Fruit fly (Drosophila melanogaster) whole organism, embryonic: ENCODE results near the gene Root.
A peak's percentile ranks its signal among the peaks of the same experiment; 100 is the strongest.

ENCODE experiments used
- Aef1 ChIP-seq: fragments of 200-800 bp; sonication (Bioruptor generic); IDR thresholded peaks from 3 replicates; pipeline ENCODE4 v1.3.6; 2022; ENCODE audit warnings: missing biosample characterization, missing genetic modification characterization
- Bdp1 ChIP-seq: fragments of 200-800 bp; sonication (Bioruptor generic); optimal IDR thresholded peaks from 3 replicates; lab custom pipeline; 2016; ENCODE audit warnings: missing biosample characterization, missing genetic modification characterization
- CG10366 ChIP-seq: fragments of 200-800 bp; sonication (Bioruptor generic); IDR thresholded peaks from 2 replicates; pipeline ENCODE4 v1.3.6; 2022; ENCODE audit warnings: missing biosample characterization, missing genetic modification characterization
- CG11504 ChIP-seq: fragments of 200-800 bp; sonication (Bioruptor generic); optimal IDR thresholded peaks from 3 replicates; lab custom pipeline; 2019; ENCODE audit warnings: missing biosample characterization, mild to moderate bottlenecking, missing genetic modification characterization, moderate library complexity
- CG11560 ChIP-seq: fragments of 200-800 bp; sonication (Bioruptor generic); IDR thresholded peaks from 3 replicates; pipeline ENCODE4 v1.3.6; 2022; ENCODE audit warnings: missing biosample characterization, missing genetic modification characterization
- CG12219 ChIP-seq: fragments of 200-800 bp; sonication (Bioruptor generic); optimal IDR thresholded peaks from 3 replicates; lab custom pipeline; 2018; ENCODE audit warnings: missing biosample characterization, mild to moderate bottlenecking, missing genetic modification characterization
- CG13424 ChIP-seq: fragments of 200-800 bp; sonication (Bioruptor generic); optimal IDR thresholded peaks from 2 replicates; lab custom pipeline; 2019; ENCODE audit warnings: missing biosample characterization, mild to moderate bottlenecking, missing genetic modification characterization, moderate library complexity
- CG15269 ChIP-seq: fragments of 200-800 bp; sonication (Bioruptor generic); optimal IDR thresholded peaks from 2 replicates; lab custom pipeline; 2018; ENCODE audit warnings: missing biosample characterization, mild to moderate bottlenecking, missing genetic modification characterization, moderate library complexity
- CG15514 ChIP-seq: fragments of 200-800 bp; sonication (Bioruptor generic); optimal IDR thresholded peaks from 3 replicates; lab custom pipeline; 2017; ENCODE audit warnings: missing biosample characterization, missing genetic modification characterization, mild to moderate bottlenecking, moderate library complexity, missing genetic modification reagents
- CG1603 ChIP-seq: fragments of 200-800 bp; sonication (Bioruptor generic); optimal IDR thresholded peaks from 2 replicates; lab custom pipeline; 2019; ENCODE audit warnings: missing biosample characterization, mild to moderate bottlenecking, missing genetic modification characterization, moderate library complexity
- CG18262 ChIP-seq: fragments of 200-800 bp; optimal IDR thresholded peaks from 3 replicates; lab custom pipeline; 2019; ENCODE audit warnings: missing biosample characterization, mild to moderate bottlenecking, missing genetic modification characterization, moderate library complexity
- CG18476 ChIP-seq: fragments of 200-800 bp; sonication (Bioruptor generic); optimal IDR thresholded peaks from 2 replicates; lab custom pipeline; 2016; ENCODE audit warnings: missing biosample characterization, mild to moderate bottlenecking, missing genetic modification characterization
- CG30020 ChIP-seq: fragments of 200-800 bp; optimal IDR thresholded peaks from 2 replicates; lab custom pipeline; 2019; ENCODE audit warnings: missing biosample characterization, mild to moderate bottlenecking, missing genetic modification characterization, moderate library complexity
- CG32772 ChIP-seq: fragments of 200-800 bp; sonication (Bioruptor generic); IDR thresholded peaks from 2 replicates; pipeline ENCODE4 v1.3.6; 2022; ENCODE audit warnings: missing biosample characterization, missing genetic modification characterization
- CG34224 ChIP-seq: fragments of 200-800 bp; sonication (Bioruptor generic); IDR thresholded peaks from 3 replicates; pipeline ENCODE4 v1.3.6; 2022; ENCODE audit warnings: missing biosample characterization, missing genetic modification characterization; ENCODE audit not compliant: partially characterized antibody
- CG34422 ChIP-seq: fragments of 200-800 bp; sonication (Bioruptor generic); IDR thresholded peaks from 3 replicates; pipeline ENCODE4 v1.3.6; 2022; ENCODE audit warnings: missing biosample characterization, missing genetic modification characterization
- CG7271 ChIP-seq: fragments of 200-800 bp; sonication (Bioruptor generic); optimal IDR thresholded peaks from 2 replicates; lab custom pipeline; 2018; ENCODE audit warnings: missing biosample characterization, mild to moderate bottlenecking, missing genetic modification characterization, moderate library complexity
- CG7928 ChIP-seq: fragments of 200-800 bp; sonication (Bioruptor generic); optimal IDR thresholded peaks from 2 replicates; lab custom pipeline; 2017; ENCODE audit warnings: missing biosample characterization, mild to moderate bottlenecking, missing genetic modification characterization
- CG8924 ChIP-seq: fragments of 200-800 bp; optimal IDR thresholded peaks from 3 replicates; lab custom pipeline; 2019; ENCODE audit warnings: missing biosample characterization, mild to moderate bottlenecking, missing genetic modification characterization, moderate library complexity
- CG9876 ChIP-seq: fragments of 200-800 bp; sonication (Bioruptor generic); optimal IDR thresholded peaks from 2 replicates; lab custom pipeline; 2016; ENCODE audit warnings: missing biosample characterization, missing genetic modification characterization
- Fer2 ChIP-seq: fragments of 200-800 bp; sonication (Bioruptor generic); optimal IDR thresholded peaks from 2 replicates; lab custom pipeline; 2018; ENCODE audit warnings: missing biosample characterization, mild to moderate bottlenecking, missing genetic modification characterization, moderate library complexity
- Hr51 ChIP-seq, 2 experiments: fragments of 200-800 bp; sonication (Bioruptor generic); optimal IDR thresholded peaks; 2 replicates in 1 of 2; 3 replicates in 1 of 2; lab custom pipeline; 2016 to 2018; ENCODE audit warnings: missing biosample characterization in 2 of 2, missing genetic modification characterization in 2 of 2, mild to moderate bottlenecking in 1 of 2, moderate library complexity in 1 of 2
- MTF-1 ChIP-seq: fragments of 200-800 bp; sonication (Bioruptor generic); optimal IDR thresholded peaks from 2 replicates; lab custom pipeline; 2018; ENCODE audit warnings: missing biosample characterization, mild to moderate bottlenecking, missing genetic modification characterization, borderline replicate concordance
- Pdp1 ChIP-seq, 2 experiments: fragments of 200-800 bp; sonication (Bioruptor generic); optimal IDR thresholded peaks; 3 replicates each; lab custom pipeline; 2016; ENCODE audit warnings: missing biosample characterization in 2 of 2, missing genetic modification characterization in 2 of 2, mild to moderate bottlenecking in 1 of 2, moderate library complexity in 1 of 2
- Sin3A ChIP-seq: fragments of >200 bp; optimal IDR thresholded peaks from 2 replicates; lab custom pipeline; 2018
- Sox102F ChIP-seq: fragments of 200-800 bp; sonication (Bioruptor generic); optimal IDR thresholded peaks from 2 replicates; lab custom pipeline; 2018; ENCODE audit warnings: missing biosample characterization, mild to moderate bottlenecking, missing genetic modification characterization, moderate library complexity
- Ssrp ChIP-seq: fragments of 200-800 bp; sonication (Bioruptor generic); optimal IDR thresholded peaks from 2 replicates; lab custom pipeline; 2018; ENCODE audit warnings: missing biosample characterization, mild to moderate bottlenecking, missing genetic modification characterization, moderate library complexity
- Taf1 ChIP-seq: fragments of 200-800 bp; sonication (Bioruptor generic); IDR thresholded peaks from 2 replicates; pipeline ENCODE4 v1.3.6; 2022; ENCODE audit warnings: missing biosample characterization, missing genetic modification characterization
- br ChIP-seq: fragments of >200 bp; optimal IDR thresholded peaks from 2 replicates; lab custom pipeline; 2017
- chif ChIP-seq, 2 experiments: fragments of 200-800 bp; sonication (Bioruptor generic); optimal IDR thresholded peaks; 3 replicates each; lab custom pipeline; 2016; ENCODE audit warnings: missing biosample characterization in 2 of 2, missing genetic modification characterization in 2 of 2
- chn ChIP-seq: fragments of 200-800 bp; sonication (Bioruptor generic); optimal IDR thresholded peaks from 2 replicates; lab custom pipeline; 2016; ENCODE audit warnings: missing biosample characterization, missing genetic modification characterization
- ci ChIP-seq: fragments of 200-800 bp; sonication (Bioruptor generic); IDR thresholded peaks from 3 replicates; pipeline ENCODE4 v1.3.6; 2022; ENCODE audit warnings: missing biosample characterization, missing genetic modification characterization
- dimm ChIP-seq: fragments of 200-800 bp; sonication (Bioruptor generic); IDR thresholded peaks from 2 replicates; pipeline ENCODE4 v1.3.6; 2022; ENCODE audit warnings: missing biosample characterization, missing genetic modification characterization
- dysf ChIP-seq: fragments of 200-800 bp; sonication (Bioruptor generic); IDR thresholded peaks from 3 replicates; pipeline ENCODE4 v1.3.6; 2022; ENCODE audit warnings: missing biosample characterization, missing genetic modification characterization
- esg ChIP-seq: fragments of 200-800 bp; sonication (Bioruptor generic); conservative IDR thresholded peaks from 2 replicates; pipeline ENCODE4 v1.3.6; 2022; ENCODE audit warnings: missing biosample characterization, missing genetic modification characterization
- eve ChIP-seq, 2 experiments: fragments of >200 bp; optimal IDR thresholded peaks; 2 replicates each; lab custom pipeline; 2017; ENCODE audit warnings: missing biosample characterization in 2 of 2, missing genetic modification characterization in 2 of 2
- ftz-f1 ChIP-seq: fragments of 200-800 bp; sonication (Bioruptor generic); optimal IDR thresholded peaks from 2 replicates; lab custom pipeline; 2016; ENCODE audit warnings: missing biosample characterization, missing genetic modification characterization
- gem ChIP-seq: fragments of 200-800 bp; sonication (Bioruptor generic); optimal IDR thresholded peaks from 2 replicates; lab custom pipeline; 2019; ENCODE audit warnings: missing biosample characterization, mild to moderate bottlenecking, missing genetic modification characterization, moderate library complexity
- gt ChIP-seq: fragments of 200-800 bp; sonication (Bioruptor generic); IDR thresholded peaks from 2 replicates; pipeline ENCODE4 v1.3.6; 2022; ENCODE audit warnings: missing biosample characterization, missing genetic modification characterization
- her ChIP-seq: fragments of 200-800 bp; sonication (Bioruptor generic); optimal IDR thresholded peaks from 2 replicates; lab custom pipeline; 2016; ENCODE audit warnings: missing biosample characterization, missing genetic modification characterization
- hth ChIP-seq: fragments of >200 bp; optimal IDR thresholded peaks from 2 replicates; lab custom pipeline; 2017; ENCODE audit warnings: inconsistent platforms
- ind ChIP-seq: fragments of 200-800 bp; sonication (Bioruptor generic); optimal IDR thresholded peaks from 3 replicates; lab custom pipeline; 2016; ENCODE audit warnings: missing biosample characterization, missing genetic modification characterization
- inv ChIP-seq: fragments of 200-800 bp; sonication (Bioruptor generic); IDR thresholded peaks from 2 replicates; pipeline ENCODE4 v1.3.6; 2022; ENCODE audit warnings: missing biosample characterization, missing genetic modification characterization; ENCODE audit not compliant: partially characterized antibody
- klu ChIP-seq: fragments of 200-800 bp; sonication (Bioruptor generic); IDR thresholded peaks from 2 replicates; pipeline ENCODE4 v1.3.6; 2022; ENCODE audit warnings: missing biosample characterization, missing genetic modification characterization
- lilli ChIP-seq: fragments of 200-800 bp; sonication (Bioruptor generic); optimal IDR thresholded peaks from 3 replicates; lab custom pipeline; 2016; ENCODE audit warnings: missing biosample characterization, missing genetic modification characterization
- pnt ChIP-seq: fragments of 200-800 bp; sonication (Bioruptor generic); optimal IDR thresholded peaks from 3 replicates; lab custom pipeline; 2016; ENCODE audit warnings: missing biosample characterization, missing genetic modification characterization
- ro ChIP-seq: fragments of 200-800 bp; sonication (Bioruptor generic); IDR thresholded peaks from 2 replicates; pipeline ENCODE4 v1.3.6; 2022; ENCODE audit warnings: missing biosample characterization, missing genetic modification characterization
- row ChIP-seq: fragments of 200-800 bp; sonication (Bioruptor generic); IDR thresholded peaks from 3 replicates; pipeline ENCODE4 v1.3.6; 2022; ENCODE audit warnings: missing biosample characterization, missing genetic modification characterization
- sc ChIP-seq, 3 experiments: fragments of >200 bp in 2 of 3; fragments of 200-800 bp in 1 of 3; sonication (Bioruptor generic) in 1 of 3; optimal IDR thresholded peaks; 2 replicates in 2 of 3; 3 replicates in 1 of 3; lab custom pipeline; 2017; ENCODE audit warnings: mild to moderate bottlenecking in 1 of 3, missing biosample characterization in 1 of 3, missing genetic modification characterization in 1 of 3, missing genetic modification reagents in 1 of 3
- sima ChIP-seq: fragments of 200-800 bp; sonication (Bioruptor generic); optimal IDR thresholded peaks from 2 replicates; lab custom pipeline; 2016; ENCODE audit warnings: missing biosample characterization, missing genetic modification characterization
- twi ChIP-seq: fragments of 200-800 bp; optimal IDR thresholded peaks from 2 replicates; lab custom pipeline; 2019; ENCODE audit warnings: missing biosample characterization, mild to moderate bottlenecking, missing genetic modification characterization, moderate library complexity

Gene Root

dm6 chr3R:24091653-24092052 is 21.4 kb upstream of the Root start (continued):
- no peak for TF ChIP-seq ftz-f1
- no peak for TF ChIP-seq CG30020 (tag; lab: Kevin White, UChicago)
- TF ChIP-seq klu (GFP tag; lab: Robert Waterston, UW): no peak
- no peak for TF ChIP-seq dimm (GFP tag; lab: Robert Waterston, UW)
- no peak for TF ChIP-seq sc (optimal IDR thresholded peaks at IDR 0.05; lab: Kevin White, UChicago)
- TF ChIP-seq sc (GFP tag; optimal IDR thresholded peaks at IDR 0.05; lab: Kevin White, UChicago): no peak
- TF ChIP-seq her (GFP tag; lab: Kevin White, UChicago): no peak
- TF ChIP-seq Aef1 (GFP tag; lab: Robert Waterston, UW): 0 out of 3 replicates have a peak, but pooled peaks have one; percentile 27
- TF ChIP-seq br: no peak
- TF ChIP-seq hth (lab: Kevin White, UChicago): no peak
- no peak for TF ChIP-seq CG7271
- TF ChIP-seq gt (GFP tag; lab: Robert Waterston, UW): no peak
- no peak for TF ChIP-seq CG34422
- TF ChIP-seq esg (GFP tag; lab: Robert Waterston, UW): 0 out of 2 replicates have a peak, but pooled peaks have one; percentile 21
- TF ChIP-seq MTF-1 (GFP tag; lab: Kevin White, UChicago): no peak
- no peak for TF ChIP-seq CG8924
- peak; percentile 59; the same call in 2 of the 3 replicates for TF ChIP-seq row (GFP tag; lab: Robert Waterston, UW)
- TF ChIP-seq inv: no peak
- TF ChIP-seq eve (GFP tag; optimal IDR thresholded peaks at IDR 0.05; lab: Kevin White, UChicago): peak in 1 of 2 experiments; percentile 41
- TF ChIP-seq lilli: peak; percentile 45
- TF ChIP-seq chn (GFP tag; lab: Kevin White, UChicago): no peak
- no peak for TF ChIP-seq sima (GFP tag; lab: Kevin White, UChicago)
- no peak for TF ChIP-seq CG34224 (GFP tag; lab: Robert Waterston, UW)
- TF ChIP-seq pnt (GFP tag; lab: Kevin White, UChicago): no peak
- TF ChIP-seq CG13424: no peak
- no peak for TF ChIP-seq ro
- no peak for TF ChIP-seq CG11560 (tag; lab: Robert Waterston, UW)
- TF ChIP-seq Sin3A (lab: Kevin White, UChicago): no peak
- no peak for TF ChIP-seq CG7928 (GFP tag; lab: Kevin White, UChicago)
- no peak for TF ChIP-seq CG18476 (GFP tag; lab: Kevin White, UChicago)
- TF ChIP-seq chif (GFP tag; optimal IDR thresholded peaks at IDR 0.05; lab: Kevin White, UChicago): no peak
- TF ChIP-seq Bdp1 (GFP tag; lab: Kevin White, UChicago): no peak
- TF ChIP-seq Taf1 (GFP tag; lab: Robert Waterston, UW): 0 out of 2 replicates have a peak, but pooled peaks have one; percentile 12
- TF ChIP-seq CG18262 (tag; lab: Kevin White, UChicago): no peak
- TF ChIP-seq gem (tag; lab: Kevin White, UChicago): peak; percentile 39
- no peak for TF ChIP-seq CG12219 (GFP tag; lab: Kevin White, UChicago)
- TF ChIP-seq CG1603 (tag; lab: Kevin White, UChicago): no peak
- peak in 1 of 2 experiments; percentile 29 for TF ChIP-seq Hr51 (GFP tag; optimal IDR thresholded peaks at IDR 0.05; lab: Kevin White, UChicago)
- no peak; the same call in 1 of the 2 replicates for TF ChIP-seq CG10366 (GFP tag; lab: Robert Waterston, UW)
- TF ChIP-seq CG15269 (tag; lab: Kevin White, UChicago): peak; percentile 17
- no peak for TF ChIP-seq twi (tag; lab: Kevin White, UChicago)
- TF ChIP-seq ind (GFP tag; lab: Kevin White, UChicago): peak; percentile 8
- TF ChIP-seq Pdp1 (GFP tag; optimal IDR thresholded peaks at IDR 0.05; lab: Kevin White, UChicago): peak in 1 of 2 experiments; percentile 2
- no peak for TF ChIP-seq CG11504
- TF ChIP-seq Ssrp (tag; lab: Kevin White, UChicago): no peak
- peak; percentile 36 for TF ChIP-seq Sox102F (GFP tag; lab: Kevin White, UChicago)
- no peak for TF ChIP-seq ci
- TF ChIP-seq CG9876 (GFP tag; lab: Kevin White, UChicago): no peak
- 0 out of 3 replicates have a peak, but pooled peaks have one; percentile 12 for TF ChIP-seq dysf (GFP tag; lab: Robert Waterston, UW)
- TF ChIP-seq Fer2 (tag; lab: Kevin White, UChicago): no peak
- peak; percentile 41 for TF ChIP-seq CG15514
- 0 out of 2 replicates have a peak, but pooled peaks have one; percentile 22 for TF ChIP-seq CG32772 (GFP tag; lab: Robert Waterston, UW)
